Fruit fly (Drosophila melanogaster) whole organism, embryonic: ENCODE measurements around the gene Sym.

Experiments
- Awh ChIP-seq: fragments of 200-800 bp; sonication (Bioruptor generic); IDR thresholded peaks from 2 replicates; pipeline ENCODE4, ENCODE4 v1.3.6; 2022; ENCODE audit warnings: missing biosample characterization, missing genetic modification characterization
- CG1024 ChIP-seq: fragments of 200-800 bp; sonication (Bioruptor generic); IDR thresholded peaks from 2 replicates; pipeline ENCODE4 v1.3.6; 2022; ENCODE audit warnings: missing biosample characterization, missing genetic modification characterization
- CG10267 ChIP-seq: fragments of 200-800 bp; sonication (Bioruptor generic); optimal IDR thresholded peaks from 2 replicates; lab custom pipeline; 2018; ENCODE audit warnings: missing biosample characterization, mild to moderate bottlenecking, missing genetic modification characterization, moderate library complexity
- CG12659 ChIP-seq: fragments of 200-800 bp; sonication (Bioruptor generic); optimal IDR thresholded peaks from 3 replicates; lab custom pipeline; 2017; ENCODE audit warnings: mild to moderate bottlenecking, missing biosample characterization, missing genetic modification reagents, missing genetic modification characterization
- CG12744 ChIP-seq: fragments of 200-800 bp; sonication (Bioruptor generic); optimal IDR thresholded peaks from 2 replicates; lab custom pipeline; 2016; ENCODE audit warnings: missing biosample characterization, missing genetic modification characterization
- CG12769 ChIP-seq: fragments of 200-800 bp; sonication (Bioruptor generic); optimal IDR thresholded peaks from 2 replicates; lab custom pipeline; 2019; ENCODE audit warnings: missing biosample characterization, mild to moderate bottlenecking, missing genetic modification characterization, moderate library complexity
- CG14050 ChIP-seq: fragments of 200-800 bp; sonication (Bioruptor generic); IDR thresholded peaks from 3 replicates; pipeline ENCODE4 v1.3.6; 2022; ENCODE audit warnings: missing biosample characterization, missing genetic modification characterization
- CG15601 ChIP-seq: fragments of 200-800 bp; sonication (Bioruptor generic); optimal IDR thresholded peaks from 3 replicates; lab custom pipeline; 2019; ENCODE audit warnings: missing biosample characterization, mild to moderate bottlenecking, missing genetic modification characterization, moderate library complexity
- CG17802 ChIP-seq: fragments of 200-800 bp; sonication (Bioruptor generic); optimal IDR thresholded peaks from 2 replicates; lab custom pipeline; 2018; ENCODE audit warnings: missing biosample characterization, mild to moderate bottlenecking, missing genetic modification characterization, moderate library complexity
- CG17912 ChIP-seq: fragments of 200-800 bp; sonication (Bioruptor generic); optimal IDR thresholded peaks from 2 replicates; lab custom pipeline; 2018; ENCODE audit warnings: missing biosample characterization, mild to moderate bottlenecking, missing genetic modification characterization
- CG2712 ChIP-seq: fragments of 200-800 bp; optimal IDR thresholded peaks from 3 replicates; lab custom pipeline; 2019; ENCODE audit warnings: missing biosample characterization, mild to moderate bottlenecking, missing genetic modification characterization, moderate library complexity
- CG2875 ChIP-seq: fragments of 200-800 bp; sonication (Bioruptor generic); optimal IDR thresholded peaks from 2 replicates; lab custom pipeline; 2017; ENCODE audit warnings: missing biosample characterization, mild to moderate bottlenecking, missing genetic modification characterization, missing genetic modification reagents
- CG31388 ChIP-seq: fragments of 200-800 bp; sonication (Bioruptor generic); optimal IDR thresholded peaks from 2 replicates; lab custom pipeline; 2016; ENCODE audit warnings: missing biosample characterization, missing genetic modification characterization
- CG3281 ChIP-seq: fragments of 200-800 bp; sonication (Bioruptor generic); optimal IDR thresholded peaks from 3 replicates; lab custom pipeline; 2017; ENCODE audit warnings: missing biosample characterization, mild to moderate bottlenecking, missing genetic modification characterization
- CG3847 ChIP-seq: fragments of 200-800 bp; sonication (Bioruptor generic); IDR thresholded peaks from 2 replicates; pipeline ENCODE4 v1.3.6; 2022; ENCODE audit warnings: missing biosample characterization, missing genetic modification characterization
- CG4424 ChIP-seq: fragments of 200-800 bp; sonication (Bioruptor generic); optimal IDR thresholded peaks from 3 replicates; lab custom pipeline; 2016; ENCODE audit warnings: missing biosample characterization, missing genetic modification characterization
- CG4820 ChIP-seq: fragments of 200-800 bp; sonication (Bioruptor generic); optimal IDR thresholded peaks from 3 replicates; lab custom pipeline; 2016; ENCODE audit warnings: missing biosample characterization, missing genetic modification characterization
- CG5180 ChIP-seq: fragments of 200-800 bp; sonication (Bioruptor generic); optimal IDR thresholded peaks from 3 replicates; lab custom pipeline; 2017; ENCODE audit warnings: missing biosample characterization, missing genetic modification characterization, mild to moderate bottlenecking, moderate library complexity, missing genetic modification reagents
- CG5245 ChIP-seq: fragments of 200-800 bp; sonication (Bioruptor generic); optimal IDR thresholded peaks from 3 replicates; lab custom pipeline; 2016; ENCODE audit warnings: missing biosample characterization, missing genetic modification characterization
- CG6175 ChIP-seq: fragments of 200-800 bp; sonication (Bioruptor generic); IDR thresholded peaks from 3 replicates; pipeline ENCODE4 v1.3.6; 2022; ENCODE audit warnings: missing biosample characterization, missing genetic modification characterization
- CG6765 ChIP-seq: fragments of 200-800 bp; sonication (Bioruptor generic); optimal IDR thresholded peaks from 3 replicates; lab custom pipeline; 2017; ENCODE audit warnings: missing biosample characterization, mild to moderate bottlenecking, missing genetic modification characterization
- CG6813 ChIP-seq: fragments of 200-800 bp; sonication (Bioruptor generic); optimal IDR thresholded peaks from 2 replicates; lab custom pipeline; 2017; ENCODE audit warnings: missing biosample characterization, missing genetic modification characterization, mild to moderate bottlenecking, moderate library complexity, missing genetic modification reagents
- CG7372 ChIP-seq: fragments of 200-800 bp; sonication (Bioruptor generic); IDR thresholded peaks from 2 replicates; pipeline ENCODE4 v1.3.6; 2022; ENCODE audit warnings: missing biosample characterization, missing genetic modification characterization
- CG9727 ChIP-seq: fragments of 200-800 bp; sonication (Bioruptor generic); optimal IDR thresholded peaks from 3 replicates; lab custom pipeline; 2017; ENCODE audit warnings: missing biosample characterization, mild to moderate bottlenecking, missing genetic modification characterization
- CG9797 ChIP-seq: fragments of 200-800 bp; sonication (Bioruptor generic); optimal IDR thresholded peaks from 3 replicates; lab custom pipeline; 2018; ENCODE audit warnings: missing biosample characterization, mild to moderate bottlenecking, missing genetic modification characterization
- D ChIP-seq, 2 experiments: fragments of 200-800 bp in 1 of 2; fragments of >200 bp in 1 of 2; sonication (Bioruptor generic) in 1 of 2; optimal IDR thresholded peaks; 2 replicates in 1 of 2; 3 replicates in 1 of 2; lab custom pipeline; 2017; ENCODE audit warnings: mild to moderate bottlenecking in 1 of 2, missing biosample characterization in 1 of 2, missing genetic modification characterization in 1 of 2, missing genetic modification reagents in 1 of 2
- Dek ChIP-seq: fragments of 200-800 bp; sonication (Bioruptor generic); optimal IDR thresholded peaks from 3 replicates; lab custom pipeline; 2019; ENCODE audit warnings: missing biosample characterization, mild to moderate bottlenecking, missing genetic modification characterization, moderate library complexity
- Dfd ChIP-seq, 2 experiments: fragments of >200 bp; optimal IDR thresholded peaks; 2 replicates each; lab custom pipeline; 2017; ENCODE audit warnings: missing biosample characterization in 2 of 2, missing genetic modification characterization in 2 of 2
- Doc3 ChIP-seq: fragments of 200-800 bp; sonication (Bioruptor generic); IDR thresholded peaks from 3 replicates; pipeline ENCODE4 v1.3.6; 2022; ENCODE audit warnings: missing biosample characterization, missing genetic modification characterization; ENCODE audit not compliant: partially characterized antibody
- Meics ChIP-seq: fragments of 200-800 bp; sonication (Bioruptor generic); optimal IDR thresholded peaks from 2 replicates; lab custom pipeline; 2017; ENCODE audit warnings: missing biosample characterization, mild to moderate bottlenecking, missing genetic modification characterization
- Pdp1 ChIP-seq, 2 experiments: fragments of 200-800 bp; sonication (Bioruptor generic); optimal IDR thresholded peaks; 3 replicates each; lab custom pipeline; 2016; ENCODE audit warnings: missing biosample characterization in 2 of 2, missing genetic modification characterization in 2 of 2, mild to moderate bottlenecking in 1 of 2, moderate library complexity in 1 of 2
- Ptx1 ChIP-seq: fragments of 200-800 bp; sonication (Bioruptor generic); IDR thresholded peaks from 2 replicates; pipeline ENCODE4 v1.3.6; 2022; ENCODE audit warnings: missing biosample characterization, missing genetic modification characterization
- Six4 ChIP-seq: fragments of 200-800 bp; sonication (Bioruptor generic); optimal IDR thresholded peaks from 2 replicates; lab custom pipeline; 2016; ENCODE audit warnings: missing biosample characterization, missing genetic modification characterization
- Sry-δ ChIP-seq: fragments of 200-800 bp; sonication (Bioruptor generic); optimal IDR thresholded peaks from 2 replicates; lab custom pipeline; 2016; ENCODE audit warnings: missing biosample characterization, missing genetic modification characterization
- ab ChIP-seq: fragments of 200-800 bp; sonication (Bioruptor generic); optimal IDR thresholded peaks from 2 replicates; lab custom pipeline; 2016; ENCODE audit warnings: missing biosample characterization, missing genetic modification characterization
- ase ChIP-seq: fragments of 200-800 bp; sonication (Bioruptor generic); IDR thresholded peaks from 3 replicates; pipeline ENCODE4 v1.3.6; 2022; ENCODE audit warnings: missing biosample characterization, missing genetic modification characterization
- bsh ChIP-seq, 2 experiments: fragments of 200-800 bp; sonication (Bioruptor generic); optimal IDR thresholded peaks; 2 replicates each; lab custom pipeline; 2017 to 2018; ENCODE audit warnings: mild to moderate bottlenecking in 2 of 2, missing biosample characterization in 2 of 2, missing genetic modification characterization in 2 of 2, moderate library complexity in 1 of 2
- btn ChIP-seq: fragments of 200-800 bp; sonication (Bioruptor generic); optimal IDR thresholded peaks from 2 replicates; lab custom pipeline; 2016; ENCODE audit warnings: missing biosample characterization, missing genetic modification characterization
- dan ChIP-seq: fragments of 200-800 bp; sonication (Bioruptor generic); IDR thresholded peaks from 2 replicates; pipeline ENCODE4 v1.3.6; 2022; ENCODE audit warnings: missing biosample characterization, missing genetic modification characterization
- ems ChIP-seq: fragments of 200-800 bp; sonication (Bioruptor generic); optimal IDR thresholded peaks from 3 replicates; lab custom pipeline; 2016; ENCODE audit warnings: missing biosample characterization, missing genetic modification characterization
- fru ChIP-seq: fragments of >200 bp; optimal IDR thresholded peaks from 2 replicates; lab custom pipeline; 2017
- nerfin-2 ChIP-seq: fragments of 200-800 bp; sonication (Bioruptor generic); IDR thresholded peaks from 2 replicates; pipeline ENCODE4 v1.3.6; 2022; ENCODE audit warnings: missing biosample characterization, missing genetic modification characterization; ENCODE audit not compliant: partially characterized antibody
- pros ChIP-seq: fragments of 200-800 bp; sonication (Bioruptor generic); optimal IDR thresholded peaks from 3 replicates; lab custom pipeline; 2019; ENCODE audit warnings: missing biosample characterization, mild to moderate bottlenecking, missing genetic modification characterization, moderate library complexity
- pzg ChIP-seq: fragments of 200-800 bp; sonication (Bioruptor generic); optimal IDR thresholded peaks from 3 replicates; lab custom pipeline; 2018; ENCODE audit warnings: missing biosample characterization, mild to moderate bottlenecking, missing genetic modification characterization, moderate library complexity
- ro ChIP-seq: fragments of 200-800 bp; sonication (Bioruptor generic); IDR thresholded peaks from 2 replicates; pipeline ENCODE4 v1.3.6; 2022; ENCODE audit warnings: missing biosample characterization, missing genetic modification characterization
- schlank ChIP-seq: fragments of 200-800 bp; sonication (Bioruptor generic); optimal IDR thresholded peaks from 2 replicates; lab custom pipeline; 2018; ENCODE audit warnings: missing biosample characterization, mild to moderate bottlenecking, missing genetic modification characterization
- sim ChIP-seq: fragments of 200-800 bp; sonication (Bioruptor generic); IDR thresholded peaks from 2 replicates; pipeline ENCODE4 v1.3.6; 2022; ENCODE audit warnings: missing biosample characterization, missing genetic modification characterization
- slbo ChIP-seq: fragments of 200-800 bp; sonication (Bioruptor generic); IDR thresholded peaks from 2 replicates; pipeline ENCODE4 v1.3.6; 2022; ENCODE audit warnings: missing biosample characterization, missing genetic modification characterization
- sqz ChIP-seq: fragments of 200-800 bp; sonication (Bioruptor generic); optimal IDR thresholded peaks from 3 replicates; lab custom pipeline; 2018; ENCODE audit warnings: missing biosample characterization, mild to moderate bottlenecking, missing genetic modification characterization
- tna ChIP-seq: fragments of 200-800 bp; sonication (Bioruptor generic); IDR thresholded peaks from 2 replicates; pipeline ENCODE4 v1.3.6; 2022; ENCODE audit warnings: missing biosample characterization, missing genetic modification characterization; ENCODE audit not compliant: partially characterized antibody

Sym gene

DNA sequence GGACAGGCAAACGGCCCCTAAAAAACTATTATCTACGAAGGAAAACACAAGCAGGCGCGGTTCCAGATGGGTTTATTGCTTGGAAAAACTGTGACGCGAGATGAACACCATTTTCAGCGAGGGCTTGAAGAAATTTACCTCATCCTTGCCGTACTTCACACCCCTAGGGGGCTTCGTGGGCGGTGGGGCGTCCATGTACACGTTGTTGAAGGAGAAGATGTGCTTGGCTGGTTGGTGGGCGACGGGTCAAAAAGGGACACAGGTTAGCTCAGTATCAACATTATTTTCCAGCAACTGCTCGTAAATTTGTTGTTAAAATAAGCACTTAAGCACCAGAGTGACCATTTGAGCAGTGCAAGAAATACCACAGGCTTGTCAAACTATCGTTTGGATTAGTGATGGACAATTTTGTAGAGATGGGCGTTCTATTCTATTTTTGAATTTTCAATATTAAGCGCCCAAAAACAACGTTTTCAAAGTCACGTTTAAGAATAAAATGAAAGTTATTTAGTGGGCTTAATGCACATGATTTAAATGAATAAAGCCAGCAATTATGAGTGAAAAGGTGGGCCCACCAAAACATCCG, 16.4 kb upstream of the Sym start, which contains the start of gene Sec8 (continued):
- no peak for TF ChIP-seq CG17912 (GFP tag; lab: Kevin White, UChicago)
- no peak for TF ChIP-seq CG12769 (tag; lab: Kevin White, UChicago)
- TF ChIP-seq CG3847 (GFP tag; lab: Robert Waterston, UW), result peak; percentile 50; the same call in 1 of the 2 replicates
- TF ChIP-seq tna, result peak; percentile 74
- TF ChIP-seq CG12659 (GFP tag; lab: Kevin White, UChicago), result peak; percentile 56
- TF ChIP-seq CG15601 (tag; lab: Kevin White, UChicago), result no peak
- TF ChIP-seq Dfd (GFP tag; optimal IDR thresholded peaks at IDR 0.05; lab: Kevin White, UChicago), result no peak
- no peak for TF ChIP-seq CG31388 (GFP tag; lab: Kevin White, UChicago)
- TF ChIP-seq ro (GFP tag; lab: Robert Waterston, UW), result no peak
- no peak for TF ChIP-seq sqz (GFP tag; lab: Kevin White, UChicago)
- TF ChIP-seq CG12744 (GFP tag; lab: Kevin White, UChicago), result peak; percentile 27
- TF ChIP-seq Ptx1 (GFP tag; lab: Robert Waterston, UW), result no peak
- no peak for TF ChIP-seq CG6765 (GFP tag; lab: Kevin White, UChicago)
- TF ChIP-seq CG9727, result no peak
- TF ChIP-seq CG6175 (GFP tag; lab: Robert Waterston, UW), result 0 out of 3 replicates have a peak, but pooled peaks have one; percentile 48
- TF ChIP-seq CG5180 (GFP tag; lab: Kevin White, UChicago), result no peak
- no peak for TF ChIP-seq CG3281 (GFP tag; lab: Kevin White, UChicago)
- TF ChIP-seq D (optimal IDR thresholded peaks at IDR 0.05; lab: Kevin White, UChicago), result no peak
- no peak for TF ChIP-seq D (GFP tag; optimal IDR thresholded peaks at IDR 0.05; lab: Kevin White, UChicago)
- TF ChIP-seq CG2712, result peak; percentile 60
- TF ChIP-seq CG4820 (GFP tag; lab: Kevin White, UChicago), result peak; percentile 28
- TF ChIP-seq schlank, result no peak
- no peak for TF ChIP-seq ab
- TF ChIP-seq Sry-δ (GFP tag; lab: Kevin White, UChicago), result peak; percentile 99
- TF ChIP-seq btn, result no peak
- no peak for TF ChIP-seq sim (GFP tag; lab: Robert Waterston, UW)
- TF ChIP-seq ems (GFP tag; lab: Kevin White, UChicago), result peak; percentile 33
- no peak for TF ChIP-seq CG14050 (GFP tag; lab: Robert Waterston, UW)
- TF ChIP-seq CG1024 (GFP tag; lab: Robert Waterston, UW), result no peak
- peak; percentile 68 for TF ChIP-seq slbo (GFP tag; lab: Robert Waterston, UW)
- TF ChIP-seq Meics (GFP tag; lab: Kevin White, UChicago), result no peak
- no peak for TF ChIP-seq fru (lab: Kevin White, UChicago)
- TF ChIP-seq pzg (GFP tag; lab: Kevin White, UChicago), result peak; percentile 91
- TF ChIP-seq dan (GFP tag; lab: Robert Waterston, UW), result no peak
- TF ChIP-seq Six4 (GFP tag; lab: Kevin White, UChicago), result no peak
- TF ChIP-seq bsh (GFP tag; optimal IDR thresholded peaks at IDR 0.05; lab: Kevin White, UChicago), result no peak
- peak; percentile 19 for TF ChIP-seq Dek
- peak; percentile 70 for TF ChIP-seq Doc3 (GFP tag; lab: Robert Waterston, UW)
- no peak for TF ChIP-seq pros (GFP tag; lab: Kevin White, UChicago)
- TF ChIP-seq Awh (GFP tag; lab: Robert Waterston, UW), result 0 out of 2 replicates have a peak, but pooled peaks have one; percentile 24
- TF ChIP-seq CG10267 (tag; lab: Kevin White, UChicago), result peak; percentile 64
- TF ChIP-seq CG4424 (GFP tag; lab: Kevin White, UChicago), result peak; percentile 1
- no peak for TF ChIP-seq CG17802 (tag; lab: Kevin White, UChicago)
- no peak for TF ChIP-seq CG7372 (GFP tag; lab: Robert Waterston, UW)
- TF ChIP-seq CG6813 (GFP tag; lab: Kevin White, UChicago), result no peak
- TF ChIP-seq ase (GFP tag; lab: Robert Waterston, UW), result no peak
- no peak for TF ChIP-seq CG5245 (GFP tag; lab: Kevin White, UChicago)
- TF ChIP-seq nerfin-2, result peak; percentile 74
- no peak for TF ChIP-seq Pdp1 (GFP tag; optimal IDR thresholded peaks at IDR 0.05; lab: Kevin White, UChicago)
- peak; percentile 69 for TF ChIP-seq CG9797
- no peak for TF ChIP-seq CG2875 (GFP tag; lab: Kevin White, UChicago)
